Fruit fly (Drosophila melanogaster) whole organism, embryonic: Measurements from ENCODE around the gene CG43896.

Source experiments
- Adf1 ChIP-seq: fragments of 200-800 bp; sonication (Bioruptor generic); IDR thresholded peaks from 2 replicates; pipeline ENCODE4 v1.3.6; 2022; ENCODE audit warnings: missing biosample characterization, missing genetic modification characterization
- Asciz ChIP-seq: fragments of 200-800 bp; sonication (Bioruptor generic); optimal IDR thresholded peaks from 2 replicates; lab custom pipeline; 2017; ENCODE audit warnings: missing biosample characterization, mild to moderate bottlenecking, missing genetic modification characterization, missing genetic modification reagents
- CG1024 ChIP-seq: fragments of 200-800 bp; sonication (Bioruptor generic); IDR thresholded peaks from 2 replicates; pipeline ENCODE4 v1.3.6; 2022; ENCODE audit warnings: missing biosample characterization, missing genetic modification characterization
- CG10321 ChIP-seq: fragments of 200-800 bp; sonication (Bioruptor generic); IDR thresholded peaks from 2 replicates; pipeline ENCODE4 v1.3.6; 2022; ENCODE audit warnings: missing biosample characterization, missing genetic modification characterization
- CG10565 ChIP-seq: fragments of 200-800 bp; sonication (Bioruptor generic); optimal IDR thresholded peaks from 3 replicates; lab custom pipeline; 2016; ENCODE audit warnings: missing biosample characterization, mild to moderate bottlenecking, missing genetic modification characterization
- CG12104 ChIP-seq: fragments of 200-800 bp; sonication (Bioruptor generic); optimal IDR thresholded peaks from 3 replicates; lab custom pipeline; 2016; ENCODE audit warnings: missing biosample characterization, missing genetic modification characterization
- CG13296 ChIP-seq: fragments of 200-800 bp; sonication (Bioruptor generic); optimal IDR thresholded peaks from 3 replicates; lab custom pipeline; 2018; ENCODE audit warnings: missing biosample characterization, mild to moderate bottlenecking, missing genetic modification characterization
- CG15514 ChIP-seq: fragments of 200-800 bp; sonication (Bioruptor generic); optimal IDR thresholded peaks from 3 replicates; lab custom pipeline; 2017; ENCODE audit warnings: missing biosample characterization, missing genetic modification characterization, mild to moderate bottlenecking, moderate library complexity, missing genetic modification reagents
- CG1647 ChIP-seq: fragments of 200-800 bp; sonication (Bioruptor generic); optimal IDR thresholded peaks from 3 replicates; lab custom pipeline; 2016; ENCODE audit warnings: missing biosample characterization, missing genetic modification characterization
- CG17186 ChIP-seq: fragments of 200-800 bp; sonication (Bioruptor generic); optimal IDR thresholded peaks from 3 replicates; lab custom pipeline; 2017; ENCODE audit warnings: missing biosample characterization, missing genetic modification reagents, missing genetic modification characterization
- CG17359 ChIP-seq: fragments of 200-800 bp; sonication (Bioruptor generic); optimal IDR thresholded peaks from 3 replicates; lab custom pipeline; 2018; ENCODE audit warnings: missing biosample characterization, mild to moderate bottlenecking, missing genetic modification characterization, moderate library complexity
- CG2129 ChIP-seq: fragments of 200-800 bp; sonication (Bioruptor generic); IDR thresholded peaks from 2 replicates; pipeline ENCODE4 v1.3.6; 2022; ENCODE audit warnings: missing biosample characterization, missing genetic modification characterization; ENCODE audit not compliant: partially characterized antibody
- CG2889 ChIP-seq: fragments of 200-800 bp; sonication (Bioruptor generic); IDR thresholded peaks from 3 replicates; pipeline ENCODE4 v1.3.6; 2022; ENCODE audit warnings: missing biosample characterization, missing genetic modification characterization
- CG42726 ChIP-seq: fragments of 200-800 bp; sonication (Bioruptor generic); IDR thresholded peaks from 2 replicates; pipeline ENCODE4 v1.3.6; 2022; ENCODE audit warnings: missing biosample characterization, missing genetic modification characterization; ENCODE audit not compliant: partially characterized antibody
- CG43689 ChIP-seq: fragments of 200-800 bp; sonication (Bioruptor generic); IDR thresholded peaks from 2 replicates; pipeline ENCODE4 v1.3.6; 2022; ENCODE audit warnings: missing biosample characterization, missing genetic modification characterization
- CG7271 ChIP-seq: fragments of 200-800 bp; sonication (Bioruptor generic); optimal IDR thresholded peaks from 2 replicates; lab custom pipeline; 2018; ENCODE audit warnings: missing biosample characterization, mild to moderate bottlenecking, missing genetic modification characterization, moderate library complexity
- CG7928 ChIP-seq: fragments of 200-800 bp; sonication (Bioruptor generic); optimal IDR thresholded peaks from 2 replicates; lab custom pipeline; 2017; ENCODE audit warnings: missing biosample characterization, mild to moderate bottlenecking, missing genetic modification characterization
- CG7987 ChIP-seq: fragments of 200-800 bp; sonication (Bioruptor generic); optimal IDR thresholded peaks from 2 replicates; lab custom pipeline; 2018; ENCODE audit warnings: missing biosample characterization, mild to moderate bottlenecking, missing genetic modification characterization, moderate library complexity
- CG8089 ChIP-seq: fragments of 200-800 bp; sonication (Bioruptor generic); optimal IDR thresholded peaks from 3 replicates; lab custom pipeline; 2016; ENCODE audit warnings: missing biosample characterization, missing genetic modification characterization
- Dp ChIP-seq: fragments of 200-800 bp; sonication (Bioruptor generic); optimal IDR thresholded peaks from 2 replicates; lab custom pipeline; 2018; ENCODE audit warnings: missing biosample characterization, mild to moderate bottlenecking, missing genetic modification characterization, moderate library complexity
- Kr ChIP-seq: fragments of 200-800 bp; sonication (Bioruptor generic); optimal IDR thresholded peaks from 2 replicates; lab custom pipeline; 2017; ENCODE audit warnings: missing biosample characterization, mild to moderate bottlenecking, missing genetic modification characterization
- MESR4 ChIP-seq: fragments of 200-800 bp; sonication (Bioruptor generic); optimal IDR thresholded peaks from 2 replicates; lab custom pipeline; 2018; ENCODE audit warnings: missing biosample characterization, mild to moderate bottlenecking, missing genetic modification characterization, moderate library complexity
- Mes4 ChIP-seq: fragments of 200-800 bp; sonication (Bioruptor generic); optimal IDR thresholded peaks from 2 replicates; lab custom pipeline; 2016; ENCODE audit warnings: missing biosample characterization, missing genetic modification characterization
- Nf-YC ChIP-seq: fragments of 200-800 bp; optimal IDR thresholded peaks from 3 replicates; lab custom pipeline; 2019; ENCODE audit warnings: missing biosample characterization, mild to moderate bottlenecking, missing genetic modification characterization, moderate library complexity
- Pdp1 ChIP-seq, 2 experiments: fragments of 200-800 bp; sonication (Bioruptor generic); optimal IDR thresholded peaks; 3 replicates each; lab custom pipeline; 2016; ENCODE audit warnings: missing biosample characterization in 2 of 2, missing genetic modification characterization in 2 of 2, mild to moderate bottlenecking in 1 of 2, moderate library complexity in 1 of 2
- Xbp1 ChIP-seq: fragments of 200-800 bp; sonication (Bioruptor generic); optimal IDR thresholded peaks from 3 replicates; lab custom pipeline; 2016; ENCODE audit warnings: missing biosample characterization, mild to moderate bottlenecking, missing genetic modification characterization
- Xrp1 ChIP-seq: fragments of 200-800 bp; sonication (Bioruptor generic); IDR thresholded peaks from 2 replicates; pipeline ENCODE4 v1.3.6; 2022; ENCODE audit warnings: missing biosample characterization, missing genetic modification characterization
- cato ChIP-seq: fragments of 200-800 bp; sonication (Bioruptor generic); optimal IDR thresholded peaks from 2 replicates; lab custom pipeline; 2016; ENCODE audit warnings: missing biosample characterization, missing genetic modification characterization, borderline replicate concordance
- caup ChIP-seq: fragments of 200-800 bp; sonication (Bioruptor generic); optimal IDR thresholded peaks from 3 replicates; lab custom pipeline; 2017; ENCODE audit warnings: missing biosample characterization, mild to moderate bottlenecking, missing genetic modification characterization, moderate library complexity; ENCODE audit not compliant: severe bottlenecking
- chinmo ChIP-seq: fragments of 200-800 bp; sonication (Bioruptor generic); IDR thresholded peaks from 4 replicates; pipeline ENCODE4 v1.3.6; 2022; ENCODE audit warnings: missing biosample characterization, missing genetic modification characterization; ENCODE audit not compliant: partially characterized antibody
- exex ChIP-seq: fragments of 200-800 bp; sonication (Bioruptor generic); optimal IDR thresholded peaks from 4 replicates; lab custom pipeline; 2018; ENCODE audit warnings: missing biosample characterization, mild to moderate bottlenecking, missing genetic modification characterization, moderate library complexity
- gsb ChIP-seq: fragments of 200-800 bp; sonication (Bioruptor generic); IDR thresholded peaks from 2 replicates; pipeline ENCODE4 v1.3.6; 2022; ENCODE audit warnings: missing biosample characterization, missing genetic modification characterization
- gsb-n ChIP-seq: fragments of 200-800 bp; sonication (Bioruptor generic); optimal IDR thresholded peaks from 3 replicates; lab custom pipeline; 2018; ENCODE audit warnings: missing biosample characterization, mild to moderate bottlenecking, missing genetic modification characterization
- pfk ChIP-seq: fragments of 200-800 bp; sonication (Bioruptor generic); optimal IDR thresholded peaks from 2 replicates; lab custom pipeline; 2018; ENCODE audit warnings: missing biosample characterization, mild to moderate bottlenecking, missing genetic modification characterization, moderate library complexity
- phol ChIP-seq: fragments of 200-800 bp; sonication (Bioruptor generic); optimal IDR thresholded peaks from 3 replicates; lab custom pipeline; 2018; ENCODE audit warnings: missing biosample characterization, mild to moderate bottlenecking, missing genetic modification characterization, moderate library complexity
- pnt ChIP-seq: fragments of 200-800 bp; sonication (Bioruptor generic); optimal IDR thresholded peaks from 3 replicates; lab custom pipeline; 2016; ENCODE audit warnings: missing biosample characterization, missing genetic modification characterization
- repo ChIP-seq: fragments of 200-800 bp; sonication (Bioruptor generic); optimal IDR thresholded peaks from 2 replicates; lab custom pipeline; 2016; ENCODE audit warnings: missing biosample characterization, missing genetic modification characterization
- sisA ChIP-seq: fragments of 200-800 bp; sonication (Bioruptor generic); IDR thresholded peaks from 2 replicates; pipeline ENCODE4 v1.3.6; 2022; ENCODE audit warnings: missing biosample characterization, missing genetic modification characterization
- sob ChIP-seq: fragments of 200-800 bp; sonication (Bioruptor generic); IDR thresholded peaks from 2 replicates; pipeline ENCODE4 v1.3.6; 2022; ENCODE audit warnings: missing biosample characterization, missing genetic modification characterization
- tna ChIP-seq: fragments of 200-800 bp; sonication (Bioruptor generic); IDR thresholded peaks from 2 replicates; pipeline ENCODE4 v1.3.6; 2022; ENCODE audit warnings: missing biosample characterization, missing genetic modification characterization; ENCODE audit not compliant: partially characterized antibody
- vnd ChIP-seq: fragments of 200-800 bp; sonication (Bioruptor generic); IDR thresholded peaks from 3 replicates; pipeline ENCODE4 v1.3.6; 2022; ENCODE audit warnings: missing biosample characterization, missing genetic modification characterization; ENCODE audit not compliant: partially characterized antibody
- wdn ChIP-seq: fragments of 200-800 bp; sonication (Bioruptor generic); IDR thresholded peaks from 2 replicates; pipeline ENCODE4 v1.3.6; 2022; ENCODE audit warnings: missing biosample characterization, missing genetic modification characterization
- zen ChIP-seq: fragments of 200-800 bp; sonication (Bioruptor generic); optimal IDR thresholded peaks from 3 replicates; lab custom pipeline; 2018; ENCODE audit warnings: missing biosample characterization, mild to moderate bottlenecking, missing genetic modification characterization, moderate library complexity

The CG43896 gene

DNA sequence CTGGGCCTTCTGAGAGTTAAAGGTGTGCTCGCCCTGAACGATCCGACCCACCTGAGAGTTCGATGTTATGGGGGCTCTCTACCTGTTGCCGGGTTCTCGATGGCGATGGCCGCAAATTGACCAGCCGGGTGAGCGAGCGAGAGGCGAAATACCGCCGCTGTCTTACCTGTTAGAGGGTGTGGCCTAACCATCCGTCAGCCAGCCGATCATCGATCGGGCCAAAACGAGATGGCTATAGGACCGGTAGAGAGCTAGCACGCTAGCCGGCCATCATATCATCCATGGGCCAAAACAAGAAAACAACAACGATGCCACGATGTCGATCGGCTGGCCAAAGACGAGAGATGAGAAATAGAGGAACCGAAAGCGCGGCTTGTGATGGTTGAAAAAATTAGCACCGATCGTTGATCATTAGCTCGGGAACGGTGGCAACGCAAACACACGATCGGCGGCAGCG, 48.6 kb upstream of the CG43896 start, which contains the start of gene byn (continued):
- no peak for TF ChIP-seq sisA (GFP tag; lab: Robert Waterston, UW)
- no peak for TF ChIP-seq tna (GFP tag; lab: Robert Waterston, UW)
- TF ChIP-seq gsb (GFP tag; lab: Robert Waterston, UW), result no peak
- no peak for TF ChIP-seq CG15514 (GFP tag; lab: Kevin White, UChicago)
- TF ChIP-seq Asciz (GFP tag; lab: Kevin White, UChicago), result no peak
- TF ChIP-seq Adf1, result no peak
- TF ChIP-seq exex, result no peak
- TF ChIP-seq vnd (GFP tag; lab: Robert Waterston, UW), result no peak
- TF ChIP-seq zen, result no peak
- no peak for TF ChIP-seq CG10565
- TF ChIP-seq pfk (GFP tag; lab: Kevin White, UChicago), result no peak
- TF ChIP-seq CG7987 (GFP tag; lab: Kevin White, UChicago), result no peak
- TF ChIP-seq CG7271, result no peak
- no peak for TF ChIP-seq CG43689
- TF ChIP-seq chinmo, result 0 out of 4 replicates have a peak, but pooled peaks have one; percentile 31
- no peak for TF ChIP-seq wdn (GFP tag; lab: Robert Waterston, UW)
- TF ChIP-seq CG13296 (GFP tag; lab: Kevin White, UChicago), result no peak
- no peak for TF ChIP-seq CG17359
- no peak for TF ChIP-seq CG8089 (GFP tag; lab: Kevin White, UChicago)
- no peak for TF ChIP-seq cato (GFP tag; lab: Kevin White, UChicago)
- TF ChIP-seq CG42726, result 0 out of 2 replicates have a peak, but pooled peaks have one; percentile 32
- TF ChIP-seq caup (GFP tag; lab: Kevin White, UChicago), result no peak
- no peak for TF ChIP-seq CG1024 (GFP tag; lab: Robert Waterston, UW)
- no peak for TF ChIP-seq pnt (GFP tag; lab: Kevin White, UChicago)
- no peak for TF ChIP-seq Xrp1 (GFP tag; lab: Robert Waterston, UW)
- no peak for TF ChIP-seq CG1647 (GFP tag; lab: Kevin White, UChicago)
- no peak for TF ChIP-seq CG2129 (GFP tag; lab: Robert Waterston, UW)
- TF ChIP-seq gsb-n (tag; lab: Kevin White, UChicago), result no peak
- peak; percentile 95 for TF ChIP-seq Nf-YC (tag; lab: Kevin White, UChicago)
- no peak for TF ChIP-seq phol
- no peak for TF ChIP-seq CG7928 (GFP tag; lab: Kevin White, UChicago)
- TF ChIP-seq Kr, result no peak
- peak; percentile 91 for TF ChIP-seq CG10321
- TF ChIP-seq CG2889 (GFP tag; lab: Robert Waterston, UW), result no peak
- no peak for TF ChIP-seq CG12104
- no peak for TF ChIP-seq MESR4 (GFP tag; lab: Kevin White, UChicago)
- TF ChIP-seq Dp (GFP tag; lab: Kevin White, UChicago), result no peak
- no peak for TF ChIP-seq Xbp1 (GFP tag; lab: Kevin White, UChicago)
- no peak for TF ChIP-seq repo (GFP tag; lab: Kevin White, UChicago)
- 0 out of 2 replicates have a peak, but pooled peaks have one; percentile 13 for TF ChIP-seq sob (GFP tag; lab: Robert Waterston, UW)
- TF ChIP-seq CG17186 (GFP tag; lab: Kevin White, UChicago), result no peak

DNA sequence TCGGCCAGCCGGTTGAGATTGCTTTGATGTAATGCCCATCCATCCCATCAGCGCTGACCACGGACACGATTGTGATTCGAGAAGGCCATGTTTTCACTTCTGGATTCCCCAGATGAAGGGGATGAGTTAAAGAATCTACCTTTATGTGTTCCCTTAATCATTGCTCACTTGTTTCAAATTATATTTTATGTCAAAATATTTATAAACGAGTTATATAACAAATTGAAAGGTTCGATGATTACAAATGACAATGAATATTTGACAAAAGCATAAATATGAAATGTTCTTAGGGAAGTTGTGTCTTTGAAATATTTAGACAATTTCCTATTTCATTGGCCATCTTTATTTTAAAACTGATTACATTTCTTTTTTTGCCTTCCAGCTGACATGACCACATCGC, 44.3 kb upstream of the CG43896 start:
- TF ChIP-seq Mes4 (GFP tag; lab: Kevin White, UChicago) (no peak), Pdp1 (GFP tag; optimal IDR thresholded peaks at IDR 0.05; lab: Kevin White, UChicago) (peak in 1 of 2 experiments; percentile 73)
